Worm (Caenorhabditis elegans) whole organism, midembryonic: ENCODE data around the gene F01D5.10.

Experiments
- T22C8.4 ChIP-seq: fragments of 200-800 bp; sonication (Bioruptor generic); IDR thresholded peaks from 2 replicates; pipeline ENCODE4 v1.3.6; 2022; ENCODE audit warnings: missing genetic modification characterization, missing compliant biosample characterization
- cog-1 ChIP-seq: sonication (generic microtip); optimal IDR thresholded peaks from 2 replicates; lab custom pipeline; 2016; ENCODE audit warnings: missing genetic modification characterization, missing compliant biosample characterization
- flt-1 ChIP-seq: fragments of 200-800 bp; sonication (Bioruptor generic); IDR thresholded peaks from 2 replicates; pipeline ENCODE4 v1.3.6; 2022; ENCODE audit warnings: missing genetic modification characterization, missing compliant biosample characterization
- klf-2 ChIP-seq: fragments of 200-800 bp; sonication (Bioruptor generic); conservative IDR thresholded peaks from 2 replicates; pipeline ENCODE4 v1.3.6; 2022; ENCODE audit warnings: missing genetic modification reagents, missing genetic modification characterization, missing compliant biosample characterization
- med-1 ChIP-seq: sonication (generic microtip); optimal IDR thresholded peaks from 2 replicates; lab custom pipeline; 2017; ENCODE audit warnings: missing genetic modification characterization, mild to moderate bottlenecking, missing compliant biosample characterization, antibody characterized with exemption, missing genetic modification reagents; ENCODE audit not compliant: insufficient read depth
- tab-1 ChIP-seq: fragments of 200-800 bp; sonication (Bioruptor generic); IDR thresholded peaks from 2 replicates; pipeline ENCODE4 v1.3.6; 2022; ENCODE audit warnings: missing genetic modification characterization, missing compliant biosample characterization
- ztf-23 ChIP-seq: fragments of 200-800 bp; sonication (Bioruptor generic); IDR thresholded peaks from 2 replicates; pipeline ENCODE4 v1.3.6; 2022; ENCODE audit warnings: missing genetic modification reagents, missing genetic modification characterization, missing compliant biosample characterization
- ztf-29 ChIP-seq: fragments of 200-800 bp; sonication (Bioruptor generic); IDR thresholded peaks from 2 replicates; pipeline ENCODE4 v1.3.6; 2022; ENCODE audit warnings: missing genetic modification reagents, missing genetic modification characterization, missing compliant biosample characterization

ce11 chrII:14065486-14065885, 44.4 kb upstream of the F01D5.10 start:
- TF ChIP-seq med-1 (GFP tag; lab: Kevin White, UChicago) (no peak), flt-1 (GFP tag; lab: Robert Waterston, UW) (no peak), ztf-23 (no peak), tab-1 (GFP tag; lab: Robert Waterston, UW) (no peak), klf-2 (no peak), ztf-29 (no peak), T22C8.4 (GFP tag; lab: Robert Waterston, UW) (no peak), cog-1 (tag; lab: Kevin White, UChicago) (no peak)
